Worm (Caenorhabditis elegans) whole organism, young adult: ENCODE measurements around the gene ugt-23.

ENCODE experiments used
- efl-1 ChIP-seq: fragments of 150-350 bp; optimal IDR thresholded peaks from 2 replicates; lab custom pipeline; 2014; ENCODE audit warnings: missing biosample characterization, missing genetic modification reagents, missing genetic modification characterization
- rec-8 ChIP-seq, 2 experiments: sonication (generic microtip); optimal IDR thresholded peaks; 2 replicates each; lab custom pipeline; 2016; ENCODE audit warnings: mild to moderate bottlenecking in 2 of 2, missing genetic modification characterization in 2 of 2, missing genetic modification reagents in 2 of 2, missing genotype in 2 of 2, missing biosample characterization in 1 of 2, missing compliant biosample characterization in 1 of 2, moderate library complexity in 1 of 2
- zfh-2 ChIP-seq: fragments of 200-800 bp; sonication (Bioruptor generic); conservative IDR thresholded peaks from 2 replicates; pipeline ENCODE4 v1.3.6; 2022; ENCODE audit warnings: missing genetic modification reagents, missing genetic modification characterization, missing compliant biosample characterization
- zim-3 ChIP-seq: sonication (generic microtip); optimal IDR thresholded peaks from 2 replicates; lab custom pipeline; 2017; ENCODE audit warnings: mild to moderate bottlenecking, missing genetic modification characterization, moderate library complexity, missing compliant biosample characterization

- TF ChIP-seq efl-1 (GFP tag; lab: Kevin White, UChicago) (no peak), zim-3 (tag; lab: Kevin White, UChicago) (no peak), zfh-2 (GFP tag; lab: Robert Waterston, UW) (no peak), rec-8 (tag; optimal IDR thresholded peaks at IDR 0.05; lab: Kevin White, UChicago) (no peak)
Observed at ce11 chrX:9927993-9928392, 3.0 kb upstream of the ugt-23 start.
